Fruit fly (Drosophila melanogaster) whole organism, wandering third instar larva: ENCODE measurements around the gene CG10035.

Experiments used
- Abd-B ChIP-seq: fragments of >200 bp; optimal IDR thresholded peaks from 2 replicates; lab custom pipeline; 2017; ENCODE audit warnings: missing biosample characterization, missing genetic modification characterization
- Dfd ChIP-seq: fragments of >200 bp; optimal IDR thresholded peaks from 2 replicates; lab custom pipeline; 2017; ENCODE audit warnings: missing biosample characterization, missing genetic modification characterization
- Hr78 ChIP-seq: fragments of >200 bp; optimal IDR thresholded peaks from 2 replicates; lab custom pipeline; 2017; ENCODE audit warnings: missing biosample characterization, missing genetic modification characterization
- Mio ChIP-seq: sonication (Bioruptor generic); optimal IDR thresholded peaks from 2 replicates; lab custom pipeline; 2016; ENCODE audit warnings: missing biosample characterization, missing genetic modification characterization
- dl ChIP-seq, 2 experiments: fragments of 175-275, 200-275 bp in 1 of 2; fragments of 200-275 bp in 1 of 2; sonication (Bioruptor generic); optimal IDR thresholded peaks; lab custom pipeline; 2018; ENCODE audit warnings: mild to moderate bottlenecking in 2 of 2, missing biosample characterization in 2 of 2, missing genetic modification characterization in 2 of 2, moderate library complexity in 2 of 2; ENCODE audit not compliant: partially characterized antibody in 2 of 2, insufficient read depth in 1 of 2
- sv ChIP-seq: fragments of 200-800 bp; sonication (Bioruptor generic); optimal IDR thresholded peaks from 3 replicates; lab custom pipeline; 2016; ENCODE audit warnings: missing biosample characterization, missing genetic modification characterization

- no peak for TF ChIP-seq Dfd
- TF ChIP-seq dl (GFP tag; optimal IDR thresholded peaks at IDR 0.05; lab: Kevin White, UChicago; ENCODE audit: insufficient read depth in 1 of 2, partially characterized antibody in 2 of 2) = no peak
- no peak for TF ChIP-seq Mio (GFP tag; lab: Kevin White, UChicago)
- no peak for TF ChIP-seq Abd-B
- TF ChIP-seq Hr78 (GFP tag; lab: Kevin White, UChicago) = no peak
- no peak for TF ChIP-seq sv (GFP tag; lab: Kevin White, UChicago)
Observed at dm6 chr3R:12413274-12413958, 30.9 kb upstream of the CG10035 start, which contains the start of the genes Dip-C and pps.
